Fruit fly (Drosophila melanogaster): Measurements from ENCODE around the gene Teh4.

The Teh4 gene

DNA sequence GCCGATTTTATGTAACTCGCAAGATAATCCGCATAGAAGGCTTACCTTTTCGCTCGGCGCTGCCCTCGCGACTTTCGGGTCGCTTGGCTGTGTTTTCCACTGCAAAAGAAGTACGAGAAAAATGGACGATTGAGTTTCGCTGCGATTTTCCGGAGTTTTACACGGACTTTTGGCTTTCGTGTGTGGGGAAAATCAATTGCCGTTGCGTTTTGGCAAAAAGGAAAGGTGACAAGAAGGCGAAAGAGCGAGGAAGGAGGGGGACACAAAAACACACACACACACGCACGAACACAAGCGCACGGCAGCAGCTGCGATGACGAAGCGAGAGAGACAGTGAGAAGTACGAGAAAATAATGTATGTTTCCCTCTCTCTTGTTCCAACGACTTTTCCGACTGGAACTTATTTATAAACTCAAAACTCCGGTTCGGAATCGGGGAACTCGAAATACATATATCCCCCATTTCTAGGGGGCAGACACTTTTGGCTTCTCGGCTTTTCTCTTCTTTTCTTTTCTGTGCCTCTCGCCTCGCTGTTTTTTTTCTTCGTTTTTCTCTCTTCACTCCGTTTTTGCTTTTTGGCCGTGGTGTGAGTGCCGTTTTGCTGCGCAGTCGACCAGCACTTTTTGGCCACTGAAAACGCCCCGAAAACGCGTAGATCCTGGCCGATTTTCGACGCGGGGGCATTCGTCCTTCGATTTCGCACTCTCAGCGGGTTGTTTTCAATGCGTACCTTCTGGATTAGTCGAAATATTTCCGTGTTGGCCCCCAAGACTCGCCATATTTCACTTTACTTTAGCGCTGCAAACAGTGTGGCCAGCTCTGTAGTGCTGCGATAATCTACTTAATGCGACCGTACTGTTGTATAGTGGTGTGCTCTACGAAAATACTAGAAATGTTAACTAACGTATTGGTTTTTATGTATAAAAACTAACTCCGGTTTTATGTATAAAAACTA, 44.1 kb downstream of the Teh4 start, which contains the start of gene ens (continued):
- TF ChIP-seq CG3726 (GFP tag; IDR thresholded peaks at IDR 0.05) (no peak), ro (GFP tag; IDR thresholded peaks at IDR 0.05) (no peak), stc (GFP tag; IDR thresholded peaks at IDR 0.05) (no peak), CG7271 (tag; optimal IDR thresholded peaks at IDR 0.05) (no peak), usp (GFP tag; optimal IDR thresholded peaks at IDR 0.05) (no peak), CG13123 (GFP tag; optimal IDR thresholded peaks at IDR 0.05) (no peak), CG3163 (GFP tag; optimal IDR thresholded peaks at IDR 0.05) (peak; percentile 46), HHEX (GFP tag; optimal IDR thresholded peaks at IDR 0.05) (no peak), Jarid2 (GFP tag; optimal IDR thresholded peaks at IDR 0.05) (no peak), disco-r (GFP tag; optimal IDR thresholded peaks at IDR 0.05) (no peak), CG12744 (GFP tag; optimal IDR thresholded peaks at IDR 0.05) (no peak), CG18262 (tag; optimal IDR thresholded peaks at IDR 0.05) (no peak), CG10267 (tag; optimal IDR thresholded peaks at IDR 0.05) (peak; percentile 2), CG7556 (GFP tag; optimal IDR thresholded peaks at IDR 0.05) (no peak), Six4 (GFP tag; optimal IDR thresholded peaks at IDR 0.05) (no peak), Trl (optimal IDR thresholded peaks at IDR 0.05) (peak; percentile 69 to 93), Trl (GFP tag; optimal IDR thresholded peaks at IDR 0.05) (no peak), gce (GFP tag; IDR thresholded peaks at IDR 0.05) (no peak), slp2 (GFP tag; optimal IDR thresholded peaks at IDR 0.05) (no peak), CG7963 (GFP tag; IDR thresholded peaks at IDR 0.05; ENCODE audit: partially characterized antibody) (no peak), row (GFP tag; IDR thresholded peaks at IDR 0.05) (no peak), CG15073 (GFP tag; optimal IDR thresholded peaks at IDR 0.05) (no peak), emc (GFP tag; optimal IDR thresholded peaks at IDR 0.05) (no peak), CG2678 (tag; optimal IDR thresholded peaks at IDR 0.05) (no peak), Nf-YC (tag; optimal IDR thresholded peaks at IDR 0.05) (no peak), CG10654 (GFP tag; optimal IDR thresholded peaks at IDR 0.05) (no peak), B-H1 (GFP tag; IDR thresholded peaks at IDR 0.05) (no peak), CG12769 (tag; optimal IDR thresholded peaks at IDR 0.05) (no peak), CG34422 (GFP tag; IDR thresholded peaks at IDR 0.05) (no peak; the same call in 2 of the 3 replicates), CG6683 (GFP tag; optimal IDR thresholded peaks at IDR 0.05) (no peak), CG15696 (tag; optimal IDR thresholded peaks at IDR 0.05) (no peak), da (GFP tag; optimal IDR thresholded peaks at IDR 0.05) (no peak), Sry-δ (GFP tag; optimal IDR thresholded peaks at IDR 0.05) (peak; percentile 47), chn (GFP tag; optimal IDR thresholded peaks at IDR 0.05) (no peak), grau (tag; optimal IDR thresholded peaks at IDR 0.05) (peak; percentile 5), CG4328 (GFP tag; optimal IDR thresholded peaks at IDR 0.05) (no peak), CG13894 (tag; optimal IDR thresholded peaks at IDR 0.05) (peak; percentile 79), Dll (GFP tag; IDR thresholded peaks at IDR 0.05; ENCODE audit: partially characterized antibody) (no peak), eyg (GFP tag; optimal IDR thresholded peaks at IDR 0.05) (no peak), CG11398 (GFP tag; optimal IDR thresholded peaks at IDR 0.05) (no peak), sqz (GFP tag; optimal IDR thresholded peaks at IDR 0.05) (peak; percentile 79), CG10979 (tag; optimal IDR thresholded peaks at IDR 0.05) (no peak), Hmx (GFP tag; optimal IDR thresholded peaks at IDR 0.05) (no peak), CG2120 (GFP tag; optimal IDR thresholded peaks at IDR 0.05) (no peak), Dbx (GFP tag; IDR thresholded peaks at IDR 0.05) (no peak), ase (GFP tag; IDR thresholded peaks at IDR 0.05) (no peak), CG4617 (GFP tag; optimal IDR thresholded peaks at IDR 0.05; ENCODE audit: borderline replicate concordance) (peak; percentile 93), Deaf1 (tag; optimal IDR thresholded peaks at IDR 0.05) (no peak), sr (GFP tag; IDR thresholded peaks at IDR 0.05) (no peak), gfzf (GFP tag; optimal IDR thresholded peaks at IDR 0.05) (peak; percentile 91)

Measured in whole organism, embryonic.